Worm (Caenorhabditis elegans) whole organism, L4/young adult: ENCODE measurements around the gene chkr-1.

ENCODE experiments used
- W03F9.2 ChIP-seq: fragments of 150-350 bp; optimal IDR thresholded peaks from 2 replicates; lab custom pipeline; 2014; ENCODE audit warnings: missing biosample characterization, missing genetic modification characterization
- dao-5 ChIP-seq: sonication (generic microtip); optimal IDR thresholded peaks from 2 replicates; lab custom pipeline; 2016; ENCODE audit warnings: missing genotype, missing genetic modification characterization, moderate library complexity, missing compliant biosample characterization
- him-1 ChIP-seq: sonication (generic microtip); optimal IDR thresholded peaks from 2 replicates; lab custom pipeline; 2016; ENCODE audit warnings: missing genotype, missing genetic modification reagents, missing genetic modification characterization, missing compliant biosample characterization

- TF ChIP-seq him-1 (tag; lab: Kevin White, UChicago): no peak
- TF ChIP-seq W03F9.2 (tag; lab: Kevin White, UChicago): no peak
- TF ChIP-seq dao-5 (tag; lab: Kevin White, UChicago): no peak
Observed at ce11 chrX:192534-192933, 10.0 kb downstream of the chkr-1 start, which contains the start of gene T08D2.8.
